Worm (Caenorhabditis elegans): Measurements from ENCODE around the gene C27H5.2.

C27H5.2 gene

ce11 chrII:7168712-7169111 lies 13.3 kb downstream of the C27H5.2 start, which contains the start of gene col-36:
TSS of gene col-36 (minus strand) at chrII:7168812.
- no peak for TF ChIP-seq unc-39 (tag; optimal IDR thresholded peaks at IDR 0.05)
- TF ChIP-seq ztf-11 (tag; optimal IDR thresholded peaks at IDR 0.05), result no peak
- TF ChIP-seq hlh-1 (tag; optimal IDR thresholded peaks at IDR 0.05), result no peak
- TF ChIP-seq bed-3 (GFP tag; optimal IDR thresholded peaks at IDR 0.05), result no peak
- TF ChIP-seq ham-2 (GFP tag; optimal IDR thresholded peaks at IDR 0.05), result no peak
- TF ChIP-seq mep-1 (tag; optimal IDR thresholded peaks at IDR 0.05), result no peak
- no peak for TF ChIP-seq nhr-237 (tag; optimal IDR thresholded peaks at IDR 0.05)
- TF ChIP-seq flh-1 (GFP tag; optimal IDR thresholded peaks at IDR 0.05), result no peak
- TF ChIP-seq lin-13 (tag; optimal IDR thresholded peaks at IDR 0.05), result no peak
- TF ChIP-seq unc-62 (GFP tag; optimal IDR thresholded peaks at IDR 0.05), result no peak
- no peak for TF ChIP-seq elt-3 (tag; optimal IDR thresholded peaks at IDR 0.05)

ce11 chrII:7171305-7171998 lies 16.1 kb downstream of the C27H5.2 start, which contains the start of gene dyf-13:
TSS of gene dyf-13 (minus strand) at chrII:7171355.
- no peak for TF ChIP-seq mep-1 (tag; optimal IDR thresholded peaks at IDR 0.05)
- no peak for TF ChIP-seq snpc-4 (tag; optimal IDR thresholded peaks at IDR 0.05)
- TF ChIP-seq unc-120 (tag; optimal IDR thresholded peaks at IDR 0.05; ENCODE audit: poor library complexity, severe bottlenecking), result no peak
- TF ChIP-seq mls-2 (tag; optimal IDR thresholded peaks at IDR 0.05), result no peak
- TF ChIP-seq blmp-1 (tag; optimal IDR thresholded peaks at IDR 0.05), result no peak
- no peak for TF ChIP-seq nhr-76 (tag; optimal IDR thresholded peaks at IDR 0.05)
- TF ChIP-seq M03D4.4 (tag; optimal IDR thresholded peaks at IDR 0.05), result no peak
- TF ChIP-seq unc-39 (tag; optimal IDR thresholded peaks at IDR 0.05), result no peak
- no peak for TF ChIP-seq lin-13 (tag; optimal IDR thresholded peaks at IDR 0.05)
- no peak for TF ChIP-seq nhr-28 (tag; optimal IDR thresholded peaks at IDR 0.05)
- no peak for TF ChIP-seq ham-2 (GFP tag; optimal IDR thresholded peaks at IDR 0.05)
- no peak for TF ChIP-seq cnd-1 (tag; optimal IDR thresholded peaks at IDR 0.05)
- no peak for TF ChIP-seq elt-1 (tag; optimal IDR thresholded peaks at IDR 0.05; ENCODE audit: borderline replicate concordance, insufficient read depth)
- TF ChIP-seq bed-3 (GFP tag; optimal IDR thresholded peaks at IDR 0.05), result no peak
- no peak for TF ChIP-seq elt-3 (tag; optimal IDR thresholded peaks at IDR 0.05)
- no peak for TF ChIP-seq unc-62 (GFP tag; optimal IDR thresholded peaks at IDR 0.05)
- TF ChIP-seq ces-1 (GFP tag; optimal IDR thresholded peaks at IDR 0.05), result no peak
- no peak for TF ChIP-seq nhr-237 (tag; optimal IDR thresholded peaks at IDR 0.05)

- no peak for TF ChIP-seq nhr-76 (tag; optimal IDR thresholded peaks at IDR 0.05)
- TF ChIP-seq lsy-2 (tag; optimal IDR thresholded peaks at IDR 0.05), result no peak
Measured at ce11 chrII:7174843-7175242, 19.5 kb downstream of the C27H5.2 start, which contains the start of gene glc-4. TSS of gene glc-4 (minus strand) at chrII:7174943.

- TF ChIP-seq nhr-12 (tag; optimal IDR thresholded peaks at IDR 0.05) (no peak), bed-3 (GFP tag; optimal IDR thresholded peaks at IDR 0.05) (no peak), unc-62 (GFP tag; optimal IDR thresholded peaks at IDR 0.05) (no peak), ces-1 (GFP tag; optimal IDR thresholded peaks at IDR 0.05) (peak; percentile 66), elt-3 (tag; optimal IDR thresholded peaks at IDR 0.05) (no peak)
Measured at ce11 chrII:7176108-7176507, 20.7 kb downstream of the C27H5.2 start.

- TF ChIP-seq ces-1 (GFP tag; optimal IDR thresholded peaks at IDR 0.05) (peak; percentile 86), flh-1 (GFP tag; optimal IDR thresholded peaks at IDR 0.05) (no peak), nhr-28 (tag; optimal IDR thresholded peaks at IDR 0.05) (no peak), mls-2 (tag; optimal IDR thresholded peaks at IDR 0.05) (peak; percentile 7), nhr-2 (tag; optimal IDR thresholded peaks at IDR 0.05) (no peak), unc-120 (tag; optimal IDR thresholded peaks at IDR 0.05; ENCODE audit: poor library complexity, severe bottlenecking) (peak; percentile 87), lsy-2 (tag; optimal IDR thresholded peaks at IDR 0.05) (no peak), unc-62 (GFP tag; optimal IDR thresholded peaks at IDR 0.05) (no peak), bed-3 (GFP tag; optimal IDR thresholded peaks at IDR 0.05) (no peak), lin-13 (tag; optimal IDR thresholded peaks at IDR 0.05) (no peak)
Measured at ce11 chrII:7182630-7183029, 27.2 kb downstream of the C27H5.2 start.

ce11 chrII:7183493-7184272 lies 28.3 kb downstream of the C27H5.2 start, which contains the start of gene pdl-1:
TSS of gene pdl-1 (plus strand) at chrII:7183801.
- TF ChIP-seq hlh-1 (tag; optimal IDR thresholded peaks at IDR 0.05) (peak; percentile 74), cnd-1 (tag; optimal IDR thresholded peaks at IDR 0.05) (peak; percentile 97), unc-62 (GFP tag; optimal IDR thresholded peaks at IDR 0.05) (peak; percentile 45), mab-5 (tag; optimal IDR thresholded peaks at IDR 0.05) (peak; percentile 2), nhr-2 (tag; optimal IDR thresholded peaks at IDR 0.05) (no peak), pha-4 (tag; optimal IDR thresholded peaks at IDR 0.05) (peak; percentile 84), mep-1 (tag; optimal IDR thresholded peaks at IDR 0.05) (no peak), zip-8 (tag; optimal IDR thresholded peaks at IDR 0.05) (no peak), bed-3 (GFP tag; optimal IDR thresholded peaks at IDR 0.05) (peak; percentile 92), ham-2 (GFP tag; optimal IDR thresholded peaks at IDR 0.05) (peak; percentile 94), flh-1 (GFP tag; optimal IDR thresholded peaks at IDR 0.05) (peak; percentile 90), unc-39 (tag; optimal IDR thresholded peaks at IDR 0.05) (peak; percentile 59), mls-2 (tag; optimal IDR thresholded peaks at IDR 0.05) (peak; percentile 98), tbx-8 (GFP tag; optimal IDR thresholded peaks at IDR 0.05) (peak; percentile 78), drap-1 (GFP tag; optimal IDR thresholded peaks at IDR 0.05) (peak; percentile 98), ceh-83 (GFP tag; optimal IDR thresholded peaks at IDR 0.05) (peak; percentile 98), M03D4.4 (tag; optimal IDR thresholded peaks at IDR 0.05) (peak; percentile 96), sptf-1 (tag; optimal IDR thresholded peaks at IDR 0.05) (peak; percentile 97), lin-32 (GFP tag; optimal IDR thresholded peaks at IDR 0.05) (peak; percentile 93), ztf-11 (tag; optimal IDR thresholded peaks at IDR 0.05) (peak; percentile 60), sem-2 (GFP tag; optimal IDR thresholded peaks at IDR 0.05) (peak; percentile 93), nhr-12 (tag; optimal IDR thresholded peaks at IDR 0.05) (no peak), snpc-4 (tag; optimal IDR thresholded peaks at IDR 0.05) (no peak), nhr-28 (tag; optimal IDR thresholded peaks at IDR 0.05) (peak; percentile 43), ces-1 (GFP tag; optimal IDR thresholded peaks at IDR 0.05) (no peak)
